Worm (Caenorhabditis elegans) whole organism, midembryonic: ENCODE measurements around the gene Y69A2AR.24.

Experiments
- T22C8.4 ChIP-seq: fragments of 200-800 bp; sonication (Bioruptor generic); IDR thresholded peaks from 2 replicates; pipeline ENCODE4 v1.3.6; 2022; ENCODE audit warnings: missing genetic modification characterization, missing compliant biosample characterization
- cog-1 ChIP-seq: sonication (generic microtip); optimal IDR thresholded peaks from 2 replicates; lab custom pipeline; 2016; ENCODE audit warnings: missing genetic modification characterization, missing compliant biosample characterization
- flt-1 ChIP-seq: fragments of 200-800 bp; sonication (Bioruptor generic); IDR thresholded peaks from 2 replicates; pipeline ENCODE4 v1.3.6; 2022; ENCODE audit warnings: missing genetic modification characterization, missing compliant biosample characterization
- klf-2 ChIP-seq: fragments of 200-800 bp; sonication (Bioruptor generic); conservative IDR thresholded peaks from 2 replicates; pipeline ENCODE4 v1.3.6; 2022; ENCODE audit warnings: missing genetic modification reagents, missing genetic modification characterization, missing compliant biosample characterization
- med-1 ChIP-seq: sonication (generic microtip); optimal IDR thresholded peaks from 2 replicates; lab custom pipeline; 2017; ENCODE audit warnings: missing genetic modification characterization, mild to moderate bottlenecking, missing compliant biosample characterization, antibody characterized with exemption, missing genetic modification reagents; ENCODE audit not compliant: insufficient read depth
- ref-1 ChIP-seq: fragments of 200-800 bp; sonication (Bioruptor generic); conservative IDR thresholded peaks from 2 replicates; pipeline ENCODE4 v1.3.6; 2022; ENCODE audit warnings: missing genetic modification reagents, missing genetic modification characterization, missing compliant biosample characterization
- tab-1 ChIP-seq: fragments of 200-800 bp; sonication (Bioruptor generic); IDR thresholded peaks from 2 replicates; pipeline ENCODE4 v1.3.6; 2022; ENCODE audit warnings: missing genetic modification characterization, missing compliant biosample characterization
- ztf-23 ChIP-seq: fragments of 200-800 bp; sonication (Bioruptor generic); IDR thresholded peaks from 2 replicates; pipeline ENCODE4 v1.3.6; 2022; ENCODE audit warnings: missing genetic modification reagents, missing genetic modification characterization, missing compliant biosample characterization
- ztf-29 ChIP-seq: fragments of 200-800 bp; sonication (Bioruptor generic); IDR thresholded peaks from 2 replicates; pipeline ENCODE4 v1.3.6; 2022; ENCODE audit warnings: missing genetic modification reagents, missing genetic modification characterization, missing compliant biosample characterization

DNA sequence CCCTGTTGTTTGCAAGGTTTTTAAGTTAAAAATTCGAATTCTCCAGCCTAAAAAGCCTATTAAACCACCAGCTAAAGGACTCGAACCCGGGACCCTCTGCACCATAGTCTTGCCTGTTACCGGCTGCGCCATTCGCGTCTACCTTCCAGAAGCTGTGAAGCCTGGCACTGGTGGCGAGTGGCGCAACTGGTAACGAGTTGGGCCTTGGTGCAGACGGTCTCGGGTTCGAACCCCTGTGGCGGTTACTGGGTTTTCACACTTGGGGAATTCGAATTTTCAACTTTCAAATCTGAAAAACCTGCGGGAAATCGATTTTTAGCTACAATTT lies 39.0 kb upstream of the Y69A2AR.24 start:
- no peak for TF ChIP-seq ref-1 (GFP tag; lab: Robert Waterston, UW)
- TF ChIP-seq flt-1 (GFP tag; lab: Robert Waterston, UW): no peak
- no peak for TF ChIP-seq tab-1 (GFP tag; lab: Robert Waterston, UW)
- no peak for TF ChIP-seq med-1 (GFP tag; lab: Kevin White, UChicago)
- TF ChIP-seq ztf-29 (GFP tag; lab: Robert Waterston, UW): no peak
- no peak for TF ChIP-seq T22C8.4 (GFP tag; lab: Robert Waterston, UW)
- TF ChIP-seq ztf-23: no peak
- no peak for TF ChIP-seq klf-2 (GFP tag; lab: Robert Waterston, UW)
- TF ChIP-seq cog-1 (tag; lab: Kevin White, UChicago): no peak
